Worm (Caenorhabditis elegans) whole organism, young adult: ENCODE data around the gene egas-4.

Experiments used
- B0019.2 ChIP-seq: fragments of 200-800 bp; sonication (Bioruptor generic); conservative IDR thresholded peaks from 2 replicates; pipeline ENCODE4 v1.3.6; 2022; ENCODE audit warnings: missing genetic modification reagents, missing genetic modification characterization, missing compliant biosample characterization
- B0336.3 ChIP-seq: fragments of 200-800 bp; sonication (Bioruptor generic); IDR thresholded peaks from 2 replicates; pipeline ENCODE4 v1.3.6; 2022; ENCODE audit warnings: missing genetic modification characterization, missing compliant biosample characterization
- F10E7.11 ChIP-seq: sonication (generic microtip); optimal IDR thresholded peaks from 2 replicates; lab custom pipeline; 2017; ENCODE audit warnings: mild to moderate bottlenecking, missing genetic modification characterization, moderate library complexity, missing compliant biosample characterization
- F22D6.2 ChIP-seq: sonication (generic microtip); optimal IDR thresholded peaks from 2 replicates; lab custom pipeline; 2016; ENCODE audit warnings: mild to moderate bottlenecking, missing genetic modification characterization, missing compliant biosample characterization
- F37B4.10 ChIP-seq: fragments of 200-800 bp; sonication (Bioruptor generic); IDR thresholded peaks from 2 replicates; pipeline ENCODE4 v1.3.6; 2022; ENCODE audit warnings: missing genetic modification characterization, missing compliant biosample characterization
- F49E8.2 ChIP-seq: sonication (generic microtip); optimal IDR thresholded peaks from 3 replicates; lab custom pipeline; 2017; ENCODE audit warnings: missing genetic modification characterization, mild to moderate bottlenecking, missing compliant biosample characterization, antibody characterized with exemption, moderate library complexity; ENCODE audit not compliant: insufficient read depth
- F52B5.7 ChIP-seq: sonication (generic microtip); optimal IDR thresholded peaks from 2 replicates; lab custom pipeline; 2016; ENCODE audit warnings: mild to moderate bottlenecking, missing genetic modification characterization, missing compliant biosample characterization
- F57A8.1 ChIP-seq: fragments of 200-800 bp; sonication (Bioruptor generic); optimal IDR thresholded peaks from 2 replicates; lab custom pipeline; 2018; ENCODE audit warnings: mild to moderate bottlenecking, missing genetic modification characterization, moderate library complexity, missing compliant biosample characterization
- Y79H2A.3 ChIP-seq: fragments of 200-800 bp; sonication (Bioruptor generic); conservative IDR thresholded peaks from 2 replicates; pipeline ENCODE4 v1.3.6; 2022; ENCODE audit warnings: missing genetic modification reagents, missing genetic modification characterization, missing compliant biosample characterization
- Y95B8A.8 ChIP-seq: fragments of 200-800 bp; sonication (Bioruptor generic); IDR thresholded peaks from 2 replicates; pipeline ENCODE4 v1.3.6; 2022; ENCODE audit warnings: missing genetic modification reagents, missing genetic modification characterization, missing compliant biosample characterization
- ama-1 ChIP-seq, 3 experiments: fragments of 150-350 bp in 1 of 3; sonication (generic microtip) in 2 of 3; optimal IDR thresholded peaks; 2 replicates each; lab custom pipeline; 2014 to 2018; ENCODE audit warnings: missing biosample characterization in 2 of 3, missing genetic modification characterization in 2 of 3, missing genetic modification reagents in 2 of 3
- aptf-2 ChIP-seq: fragments of 200-800 bp; sonication (Bioruptor generic); conservative IDR thresholded peaks from 2 replicates; pipeline ENCODE4 v1.3.6; 2022; ENCODE audit warnings: missing genetic modification reagents, missing genetic modification characterization, missing compliant biosample characterization
- attf-3 ChIP-seq: fragments of 200-800 bp; sonication (Bioruptor generic); conservative IDR thresholded peaks from 2 replicates; pipeline ENCODE4 v1.3.6; 2022; ENCODE audit warnings: missing genetic modification reagents, missing genetic modification characterization, missing compliant biosample characterization
- attf-5 ChIP-seq: fragments of 200-800 bp; sonication (Bioruptor generic); optimal IDR thresholded peaks from 2 replicates; lab custom pipeline; 2018; ENCODE audit warnings: mild to moderate bottlenecking, missing genetic modification characterization, missing compliant biosample characterization
- attf-6 ChIP-seq: fragments of 200-800 bp; sonication (Bioruptor generic); IDR thresholded peaks from 2 replicates; pipeline ENCODE4 v1.3.6; 2022; ENCODE audit warnings: missing genetic modification reagents, missing genetic modification characterization, missing compliant biosample characterization
- bed-2 ChIP-seq: fragments of 200-800 bp; sonication (Bioruptor generic); IDR thresholded peaks from 2 replicates; pipeline ENCODE4 v1.3.6; 2022; ENCODE audit warnings: missing genetic modification reagents, missing genetic modification characterization, missing compliant biosample characterization
- ceh-79 ChIP-seq: sonication (generic microtip); optimal IDR thresholded peaks from 2 replicates; lab custom pipeline; 2017; ENCODE audit warnings: mild to moderate bottlenecking, missing genetic modification characterization, missing compliant biosample characterization
- die-1 ChIP-seq: sonication (generic microtip); optimal IDR thresholded peaks from 2 replicates; lab custom pipeline; 2016; ENCODE audit warnings: missing genotype, mild to moderate bottlenecking, missing genetic modification characterization, missing compliant biosample characterization
- dpff-1 ChIP-seq: sonication (generic microtip); optimal IDR thresholded peaks from 2 replicates; lab custom pipeline; 2017; ENCODE audit warnings: mild to moderate bottlenecking, missing genetic modification characterization, missing compliant biosample characterization
- egl-44 ChIP-seq: fragments of 200-800 bp; sonication (Bioruptor generic); IDR thresholded peaks from 2 replicates; pipeline ENCODE4 v1.3.6; 2022; ENCODE audit warnings: missing genetic modification reagents, missing genetic modification characterization, missing compliant biosample characterization
- ets-4 ChIP-seq: fragments of 200-800 bp; sonication (Bioruptor generic); optimal IDR thresholded peaks from 2 replicates; lab custom pipeline; 2018; ENCODE audit warnings: mild to moderate bottlenecking, missing genetic modification characterization, missing compliant biosample characterization
- him-1 ChIP-seq: sonication (generic microtip); optimal IDR thresholded peaks from 2 replicates; lab custom pipeline; 2016; ENCODE audit warnings: missing genotype, missing genetic modification reagents, missing genetic modification characterization, missing compliant biosample characterization
- hlh-12 ChIP-seq: sonication (generic microtip); optimal IDR thresholded peaks from 2 replicates; lab custom pipeline; 2016; ENCODE audit warnings: missing genetic modification characterization, missing compliant biosample characterization
- lag-1 ChIP-seq: fragments of 200-800 bp; sonication (Bioruptor generic); IDR thresholded peaks from 2 replicates; pipeline ENCODE4 v1.3.6; 2022; ENCODE audit warnings: missing genetic modification reagents, missing genetic modification characterization, missing compliant biosample characterization
- lin-26 ChIP-seq: fragments of 200-800 bp; sonication (Bioruptor generic); IDR thresholded peaks from 2 replicates; pipeline ENCODE4 v1.3.6; 2022; ENCODE audit warnings: missing genetic modification reagents, missing genetic modification characterization, missing compliant biosample characterization
- lsl-1 ChIP-seq: fragments of 200-800 bp; sonication (Bioruptor generic); optimal IDR thresholded peaks from 2 replicates; lab custom pipeline; 2018; ENCODE audit warnings: mild to moderate bottlenecking, missing genetic modification characterization, moderate library complexity, missing compliant biosample characterization
- lsy-27 ChIP-seq: sonication (generic microtip); optimal IDR thresholded peaks from 2 replicates; lab custom pipeline; 2017; ENCODE audit warnings: missing genetic modification characterization, mild to moderate bottlenecking, missing compliant biosample characterization, antibody characterized with exemption, missing genotype, borderline replicate concordance; ENCODE audit not compliant: insufficient read depth
- madf-3 ChIP-seq: fragments of 200-800 bp; sonication (Bioruptor generic); IDR thresholded peaks from 2 replicates; pipeline ENCODE4 v1.3.6; 2022; ENCODE audit warnings: missing genetic modification reagents, missing genetic modification characterization, missing compliant biosample characterization
- madf-8 ChIP-seq: fragments of 200-800 bp; sonication (Bioruptor generic); conservative IDR thresholded peaks from 2 replicates; pipeline ENCODE4 v1.3.6; 2022; ENCODE audit warnings: missing genetic modification reagents, missing genetic modification characterization, missing compliant biosample characterization
- nfya-2 ChIP-seq: fragments of 200-800 bp; sonication (Bioruptor generic); IDR thresholded peaks from 2 replicates; pipeline ENCODE4 v1.3.6; 2022; ENCODE audit warnings: missing genetic modification reagents, missing genetic modification characterization, missing compliant biosample characterization
- nfyb-1 ChIP-seq: fragments of 200-800 bp; sonication (Bioruptor generic); IDR thresholded peaks from 2 replicates; pipeline ENCODE4 v1.3.6; 2022; ENCODE audit warnings: missing genetic modification reagents, missing genetic modification characterization, missing compliant biosample characterization
- nhr-120 ChIP-seq: fragments of 200-800 bp; sonication (Bioruptor generic); IDR thresholded peaks from 2 replicates; pipeline ENCODE4 v1.3.6; 2022; ENCODE audit warnings: missing genetic modification characterization, missing compliant biosample characterization
- nhr-27 ChIP-seq: fragments of 200-800 bp; sonication (Bioruptor generic); optimal IDR thresholded peaks from 2 replicates; lab custom pipeline; 2018; ENCODE audit warnings: mild to moderate bottlenecking, missing genetic modification characterization, moderate library complexity, missing compliant biosample characterization
- nhr-80 ChIP-seq: sonication (generic microtip); optimal IDR thresholded peaks from 2 replicates; lab custom pipeline; 2016; ENCODE audit warnings: missing genetic modification characterization, missing compliant biosample characterization
- pbrm-1 ChIP-seq: fragments of 200-800 bp; sonication (Bioruptor generic); IDR thresholded peaks from 2 replicates; pipeline ENCODE4 v1.3.6; 2022; ENCODE audit warnings: missing genetic modification reagents, missing genetic modification characterization, missing compliant biosample characterization
- repo-1 ChIP-seq: sonication (generic microtip); optimal IDR thresholded peaks from 2 replicates; lab custom pipeline; 2017; ENCODE audit warnings: mild to moderate bottlenecking, missing genetic modification characterization, missing compliant biosample characterization
- snpc-3.4 ChIP-seq: sonication (generic microtip); optimal IDR thresholded peaks from 2 replicates; lab custom pipeline; 2017; ENCODE audit warnings: missing genetic modification characterization, mild to moderate bottlenecking, missing compliant biosample characterization, antibody characterized with exemption, moderate library complexity, missing genotype, missing genetic modification reagents
- snpc-4 ChIP-seq, 5 experiments: fragments of 150-350 bp in 1 of 5; sonication (generic microtip) in 4 of 5; optimal IDR thresholded peaks; 2 replicates each; lab custom pipeline; 2014 to 2018; ENCODE audit warnings: missing genetic modification characterization in 5 of 5, missing biosample characterization in 3 of 5, antibody characterized with exemption in 2 of 5, mild to moderate bottlenecking in 2 of 5, missing compliant biosample characterization in 2 of 5, missing genotype in 2 of 5, moderate library complexity in 2 of 5, missing genetic modification reagents in 1 of 5
- somi-1 ChIP-seq: fragments of 200-800 bp; sonication (Bioruptor generic); optimal IDR thresholded peaks from 2 replicates; lab custom pipeline; 2018; ENCODE audit warnings: mild to moderate bottlenecking, missing genetic modification characterization, missing compliant biosample characterization
- tbp1 ChIP-seq: fragments of 200-800 bp; sonication (Bioruptor generic); optimal IDR thresholded peaks from 2 replicates; lab custom pipeline; 2018; ENCODE audit warnings: mild to moderate bottlenecking, missing genetic modification characterization, missing compliant biosample characterization
- unc-130 ChIP-seq: sonication (generic microtip); optimal IDR thresholded peaks from 2 replicates; lab custom pipeline; 2016; ENCODE audit warnings: missing genetic modification reagents, missing genetic modification characterization, missing compliant biosample characterization
- xnd-1 ChIP-seq: sonication (generic microtip); optimal IDR thresholded peaks from 2 replicates; lab custom pipeline; 2016; ENCODE audit warnings: missing genotype, missing genetic modification reagents, missing genetic modification characterization, missing compliant biosample characterization
- zfh-2 ChIP-seq: fragments of 200-800 bp; sonication (Bioruptor generic); conservative IDR thresholded peaks from 2 replicates; pipeline ENCODE4 v1.3.6; 2022; ENCODE audit warnings: missing genetic modification reagents, missing genetic modification characterization, missing compliant biosample characterization

The egas-4 gene

DNA sequence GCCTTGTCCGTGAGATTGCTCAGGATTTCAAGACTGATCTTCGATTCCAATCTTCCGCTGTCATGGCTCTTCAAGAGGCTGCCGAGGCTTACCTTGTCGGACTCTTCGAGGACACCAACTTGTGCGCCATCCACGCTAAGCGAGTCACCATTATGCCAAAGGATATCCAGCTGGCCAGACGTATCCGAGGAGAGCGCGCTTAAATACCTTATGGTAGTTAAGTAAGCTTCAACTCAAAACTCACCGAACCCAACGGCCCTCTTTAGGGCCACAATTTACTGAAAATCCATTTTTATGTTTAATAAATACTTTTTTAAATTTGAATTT, 9.2 kb downstream of the egas-4 start (continued):
- TF ChIP-seq hlh-12 (tag; lab: Kevin White, UChicago): no peak
- TF ChIP-seq F49E8.2: no peak
- TF ChIP-seq lsy-27 (tag; lab: Kevin White, UChicago): no peak
- TF ChIP-seq madf-8 (GFP tag; lab: Robert Waterston, UW): no peak; the same call in 1 of the 2 replicates
- no peak for TF ChIP-seq F10E7.11 (tag; lab: Kevin White, UChicago)
- no peak for TF ChIP-seq F52B5.7 (tag; lab: Kevin White, UChicago)
- TF ChIP-seq lag-1 (GFP tag; lab: Robert Waterston, UW): no peak
- no peak for TF ChIP-seq aptf-2 (GFP tag; lab: Robert Waterston, UW)
- no peak for TF ChIP-seq nfyb-1 (GFP tag; lab: Robert Waterston, UW)
- TF ChIP-seq Y79H2A.3 (GFP tag; lab: Robert Waterston, UW): no peak; the same call in 1 of the 2 replicates

DNA sequence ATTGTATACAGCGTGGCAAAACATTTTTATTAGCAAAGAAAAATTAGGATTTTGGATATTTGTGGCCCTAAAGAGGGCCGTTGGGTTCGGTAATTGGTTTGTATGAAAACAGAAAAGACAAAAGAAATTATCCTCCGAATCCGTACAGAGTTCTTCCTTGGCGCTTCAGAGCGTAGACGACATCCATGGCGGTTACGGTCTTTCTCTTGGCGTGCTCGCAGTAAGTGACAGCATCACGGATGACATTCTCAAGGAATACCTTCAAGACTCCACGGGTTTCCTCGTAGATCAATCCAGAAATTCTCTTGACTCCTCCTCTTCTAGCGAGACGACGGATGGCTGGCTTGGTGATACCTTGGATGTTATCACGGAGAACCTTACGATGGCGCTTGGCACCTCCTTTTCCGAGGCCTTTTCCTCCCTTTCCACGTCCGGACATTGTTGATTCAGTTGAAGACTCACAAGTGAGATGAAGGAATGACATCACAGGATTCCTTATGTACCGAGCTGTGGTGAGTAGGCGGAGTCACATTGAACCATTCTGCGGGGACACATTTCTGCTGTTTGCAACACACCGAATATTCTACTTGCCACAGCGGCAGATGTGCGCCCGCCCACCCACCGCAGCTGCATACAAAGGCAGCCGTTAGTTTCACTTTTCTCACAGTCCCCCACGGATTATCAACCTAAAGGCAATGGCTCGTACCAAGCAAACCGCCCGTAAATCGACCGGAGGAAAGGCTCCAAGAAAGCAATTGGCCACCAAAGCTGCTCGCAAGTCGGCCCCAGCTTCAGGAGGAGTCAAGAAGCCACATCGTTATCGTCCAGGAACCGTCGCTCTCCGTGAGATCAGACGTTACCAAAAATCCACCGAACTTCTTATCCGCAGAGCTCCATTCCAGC, 9.8 kb downstream of the egas-4 start, which contains the start of the genes his-60 and his-59:
Gene his-60 (minus strand): TSS at position 439 of the 903 bp plus-strand sequence.
Gene his-59 (plus strand): TSS at position 696 of the 903 bp plus-strand sequence.
- TF ChIP-seq somi-1: no peak
- peak; percentile 67 for TF ChIP-seq tbp1 (GFP tag; lab: Kevin White, UChicago)
- peak; percentile 59 for TF ChIP-seq lsl-1
- no peak for TF ChIP-seq ama-1 (optimal IDR thresholded peaks at IDR 0.05; lab: Kevin White, UChicago)
- TF ChIP-seq ama-1 (GFP tag; optimal IDR thresholded peaks at IDR 0.05; lab: Kevin White, UChicago): peak in 1 of 2 experiments; percentile 83
- no peak for TF ChIP-seq F22D6.2 (tag; lab: Kevin White, UChicago)
- TF ChIP-seq Y79H2A.3 (GFP tag; lab: Robert Waterston, UW): peak; percentile 93
- TF ChIP-seq xnd-1 (tag; lab: Kevin White, UChicago): peak; percentile 20
- TF ChIP-seq B0336.3 (GFP tag; lab: Robert Waterston, UW): peak; percentile 77
- peak; percentile 95 for TF ChIP-seq lin-26
- peak; percentile 82 for TF ChIP-seq Y95B8A.8 (GFP tag; lab: Robert Waterston, UW)
- peak; percentile 41 for TF ChIP-seq F57A8.1 (GFP tag; lab: Kevin White, UChicago)
- peak; percentile 35 for TF ChIP-seq snpc-4 (GFP tag; optimal IDR thresholded peaks at IDR 0.05; lab: Kevin White, UChicago)
- TF ChIP-seq snpc-4 (tag; optimal IDR thresholded peaks at IDR 0.05; lab: Kevin White, UChicago): peak; percentile 4 to 64 (median 48)
- TF ChIP-seq snpc-3.4 (tag; lab: Kevin White, UChicago): peak; percentile 51
- TF ChIP-seq bed-2 (GFP tag; lab: Robert Waterston, UW): no peak
- TF ChIP-seq ets-4 (GFP tag; lab: Kevin White, UChicago): no peak
- 0 out of 2 replicates have a peak, but pooled peaks have one; percentile 7 for TF ChIP-seq attf-3 (GFP tag; lab: Robert Waterston, UW)
- peak; percentile 7 for TF ChIP-seq unc-130
- TF ChIP-seq nhr-120: no peak
- TF ChIP-seq die-1 (tag; lab: Kevin White, UChicago): peak; percentile 43
- TF ChIP-seq nhr-27 (tag; lab: Kevin White, UChicago): no peak
- TF ChIP-seq attf-6: peak; percentile 81
- no peak for TF ChIP-seq hlh-12 (tag; lab: Kevin White, UChicago)
- no peak for TF ChIP-seq him-1 (tag; lab: Kevin White, UChicago)
- TF ChIP-seq nfyb-1 (GFP tag; lab: Robert Waterston, UW): no peak
- TF ChIP-seq F37B4.10 (GFP tag; lab: Robert Waterston, UW): peak; percentile 61; the same call in 1 of the 2 replicates
- TF ChIP-seq B0019.2: no peak
- TF ChIP-seq egl-44: peak; percentile 88
- peak; percentile 62; the same call in 1 of the 2 replicates for TF ChIP-seq madf-3 (GFP tag; lab: Robert Waterston, UW)
- 0 out of 2 replicates have a peak, but pooled peaks have one; percentile 12 for TF ChIP-seq aptf-2 (GFP tag; lab: Robert Waterston, UW)
- TF ChIP-seq dpff-1 (tag; lab: Kevin White, UChicago): no peak
- no peak for TF ChIP-seq repo-1 (tag; lab: Kevin White, UChicago)
- TF ChIP-seq pbrm-1 (GFP tag; lab: Robert Waterston, UW): peak; percentile 69; the same call in 1 of the 2 replicates
- TF ChIP-seq nhr-80 (tag; lab: Kevin White, UChicago): no peak
- no peak for TF ChIP-seq ceh-79 (tag; lab: Kevin White, UChicago)
- TF ChIP-seq nfya-2 (GFP tag; lab: Robert Waterston, UW): no peak
- no peak; the same call in 1 of the 2 replicates for TF ChIP-seq zfh-2 (GFP tag; lab: Robert Waterston, UW)
- TF ChIP-seq attf-5: peak; percentile 9
